Fruit fly (Drosophila melanogaster) whole organism, embryonic: ENCODE results near the gene hob.

ENCODE experiments used
- Atf3 ChIP-seq: fragments of 200-800 bp; sonication (Bioruptor generic); optimal IDR thresholded peaks from 3 replicates; lab custom pipeline; 2016; ENCODE audit warnings: missing biosample characterization, missing genetic modification characterization
- B-H2 ChIP-seq: fragments of 200-800 bp; sonication (Bioruptor generic); optimal IDR thresholded peaks from 2 replicates; lab custom pipeline; 2018; ENCODE audit warnings: missing biosample characterization, mild to moderate bottlenecking, missing genetic modification characterization
- CG10209 ChIP-seq: fragments of 200-800 bp; sonication (Bioruptor generic); optimal IDR thresholded peaks from 3 replicates; lab custom pipeline; 2017; ENCODE audit warnings: missing biosample characterization, mild to moderate bottlenecking, missing genetic modification characterization, missing genetic modification reagents
- CG1024 ChIP-seq: fragments of 200-800 bp; sonication (Bioruptor generic); IDR thresholded peaks from 2 replicates; pipeline ENCODE4 v1.3.6; 2022; ENCODE audit warnings: missing biosample characterization, missing genetic modification characterization
- CG10366 ChIP-seq: fragments of 200-800 bp; sonication (Bioruptor generic); IDR thresholded peaks from 2 replicates; pipeline ENCODE4 v1.3.6; 2022; ENCODE audit warnings: missing biosample characterization, missing genetic modification characterization
- CG10462 ChIP-seq: fragments of 200-800 bp; sonication (Bioruptor generic); optimal IDR thresholded peaks from 2 replicates; lab custom pipeline; 2016; ENCODE audit warnings: missing biosample characterization, missing genetic modification characterization
- CG13123 ChIP-seq: fragments of 200-800 bp; sonication (Bioruptor generic); optimal IDR thresholded peaks from 2 replicates; lab custom pipeline; 2016; ENCODE audit warnings: missing biosample characterization, missing genetic modification characterization
- CG13296 ChIP-seq: fragments of 200-800 bp; sonication (Bioruptor generic); optimal IDR thresholded peaks from 3 replicates; lab custom pipeline; 2018; ENCODE audit warnings: missing biosample characterization, mild to moderate bottlenecking, missing genetic modification characterization
- CG15479 ChIP-seq: fragments of 200-800 bp; sonication (Bioruptor generic); optimal IDR thresholded peaks from 3 replicates; lab custom pipeline; 2019; ENCODE audit warnings: missing biosample characterization, mild to moderate bottlenecking, missing genetic modification characterization, moderate library complexity
- CG17359 ChIP-seq: fragments of 200-800 bp; sonication (Bioruptor generic); optimal IDR thresholded peaks from 3 replicates; lab custom pipeline; 2018; ENCODE audit warnings: missing biosample characterization, mild to moderate bottlenecking, missing genetic modification characterization, moderate library complexity
- CG17361 ChIP-seq: fragments of 200-800 bp; sonication (Bioruptor generic); IDR thresholded peaks from 3 replicates; pipeline ENCODE4 v1.3.6; 2022; ENCODE audit warnings: missing biosample characterization, missing genetic modification characterization
- CG18011 ChIP-seq: fragments of 200-800 bp; sonication (Bioruptor generic); optimal IDR thresholded peaks from 2 replicates; lab custom pipeline; 2017; ENCODE audit warnings: missing biosample characterization, missing genetic modification characterization, mild to moderate bottlenecking, moderate library complexity, missing genotype
- CG2712 ChIP-seq: fragments of 200-800 bp; optimal IDR thresholded peaks from 3 replicates; lab custom pipeline; 2019; ENCODE audit warnings: missing biosample characterization, mild to moderate bottlenecking, missing genetic modification characterization, moderate library complexity
- CG3163 ChIP-seq: fragments of 200-800 bp; sonication (Bioruptor generic); optimal IDR thresholded peaks from 3 replicates; lab custom pipeline; 2016; ENCODE audit warnings: missing biosample characterization, missing genetic modification characterization
- CG33213 ChIP-seq: fragments of 200-800 bp; sonication (Bioruptor generic); optimal IDR thresholded peaks from 3 replicates; lab custom pipeline; 2016; ENCODE audit warnings: missing biosample characterization, missing genetic modification characterization
- CG3726 ChIP-seq: fragments of 200-800 bp; sonication (Bioruptor generic); IDR thresholded peaks from 3 replicates; pipeline ENCODE4, ENCODE4 v1.3.6; 2022; ENCODE audit warnings: missing biosample characterization, missing genetic modification characterization
- CG3995 ChIP-seq: fragments of 200-800 bp; sonication (Bioruptor generic); optimal IDR thresholded peaks from 3 replicates; lab custom pipeline; 2016; ENCODE audit warnings: missing biosample characterization, missing genetic modification characterization
- CG7786 ChIP-seq: fragments of 200-800 bp; sonication (Bioruptor generic); optimal IDR thresholded peaks from 2 replicates; lab custom pipeline; 2016; ENCODE audit warnings: missing biosample characterization, missing genetic modification characterization
- CG9437 ChIP-seq: fragments of 200-800 bp; sonication (Bioruptor generic); optimal IDR thresholded peaks from 2 replicates; lab custom pipeline; 2018; ENCODE audit warnings: missing biosample characterization, mild to moderate bottlenecking, missing genetic modification characterization
- Chrac-16 ChIP-seq: fragments of 200-800 bp; sonication (Bioruptor generic); optimal IDR thresholded peaks from 3 replicates; lab custom pipeline; 2016; ENCODE audit warnings: missing biosample characterization, missing genetic modification characterization
- D ChIP-seq, 2 experiments: fragments of 200-800 bp in 1 of 2; fragments of >200 bp in 1 of 2; sonication (Bioruptor generic) in 1 of 2; optimal IDR thresholded peaks; 2 replicates in 1 of 2; 3 replicates in 1 of 2; lab custom pipeline; 2017; ENCODE audit warnings: mild to moderate bottlenecking in 1 of 2, missing biosample characterization in 1 of 2, missing genetic modification characterization in 1 of 2, missing genetic modification reagents in 1 of 2
- H2.0 ChIP-seq: fragments of 200-800 bp; sonication (Bioruptor generic); IDR thresholded peaks from 2 replicates; pipeline ENCODE4 v1.3.6; 2022; ENCODE audit warnings: missing biosample characterization, missing genetic modification characterization
- Hr3 ChIP-seq: fragments of 200-800 bp; sonication (Bioruptor generic); optimal IDR thresholded peaks from 3 replicates; lab custom pipeline; 2016; ENCODE audit warnings: missing biosample characterization, missing genetic modification characterization
- Hr78 ChIP-seq, 2 experiments: fragments of 200-800 bp in 1 of 2; fragments of >200 bp in 1 of 2; sonication (Bioruptor generic) in 1 of 2; optimal IDR thresholded peaks; 2 replicates each; lab custom pipeline; 2017 to 2019; ENCODE audit warnings: missing biosample characterization in 2 of 2, missing genetic modification characterization in 2 of 2, mild to moderate bottlenecking in 1 of 2, moderate library complexity in 1 of 2
- Oli ChIP-seq: fragments of 200-800 bp; sonication (Bioruptor generic); optimal IDR thresholded peaks from 2 replicates; lab custom pipeline; 2018; ENCODE audit warnings: missing biosample characterization, mild to moderate bottlenecking, missing genetic modification characterization, moderate library complexity
- Spps ChIP-seq: fragments of 200-800 bp; sonication (Bioruptor generic); optimal IDR thresholded peaks from 2 replicates; lab custom pipeline; 2018; ENCODE audit warnings: missing biosample characterization, mild to moderate bottlenecking, missing genetic modification characterization
- Ssrp ChIP-seq: fragments of 200-800 bp; sonication (Bioruptor generic); optimal IDR thresholded peaks from 2 replicates; lab custom pipeline; 2018; ENCODE audit warnings: missing biosample characterization, mild to moderate bottlenecking, missing genetic modification characterization, moderate library complexity
- al ChIP-seq: fragments of 200-800 bp; sonication (Bioruptor generic); IDR thresholded peaks from 2 replicates; pipeline ENCODE4 v1.3.6; 2022; ENCODE audit warnings: missing biosample characterization, missing genetic modification characterization
- ash1 ChIP-seq: fragments of 200-800 bp; sonication (Bioruptor generic); optimal IDR thresholded peaks from 2 replicates; lab custom pipeline; 2018; ENCODE audit warnings: missing biosample characterization, mild to moderate bottlenecking, missing genetic modification characterization
- bigmax ChIP-seq: fragments of 200-800 bp; sonication (Bioruptor generic); optimal IDR thresholded peaks from 2 replicates; lab custom pipeline; 2018; ENCODE audit warnings: missing biosample characterization, mild to moderate bottlenecking, missing genetic modification characterization
- chif ChIP-seq, 2 experiments: fragments of 200-800 bp; sonication (Bioruptor generic); optimal IDR thresholded peaks; 3 replicates each; lab custom pipeline; 2016; ENCODE audit warnings: missing biosample characterization in 2 of 2, missing genetic modification characterization in 2 of 2
- crol ChIP-seq: fragments of 200-800 bp; sonication (Bioruptor generic); IDR thresholded peaks from 2 replicates; pipeline ENCODE4 v1.3.6; 2022; ENCODE audit warnings: missing biosample characterization, missing genetic modification characterization
- disco-r ChIP-seq: fragments of 200-800 bp; sonication (Bioruptor generic); optimal IDR thresholded peaks from 2 replicates; lab custom pipeline; 2016; ENCODE audit warnings: missing biosample characterization, missing genetic modification characterization
- gsb ChIP-seq: fragments of 200-800 bp; sonication (Bioruptor generic); IDR thresholded peaks from 2 replicates; pipeline ENCODE4 v1.3.6; 2022; ENCODE audit warnings: missing biosample characterization, missing genetic modification characterization
- gt ChIP-seq: fragments of 200-800 bp; sonication (Bioruptor generic); IDR thresholded peaks from 2 replicates; pipeline ENCODE4 v1.3.6; 2022; ENCODE audit warnings: missing biosample characterization, missing genetic modification characterization
- hb ChIP-seq: fragments of 200-800 bp; sonication (Bioruptor generic); IDR thresholded peaks from 3 replicates; pipeline ENCODE4 v1.3.6; 2022; ENCODE audit warnings: missing biosample characterization, missing genetic modification characterization; ENCODE audit not compliant: partially characterized antibody
- luna ChIP-seq: fragments of 200-800 bp; sonication (Bioruptor generic); optimal IDR thresholded peaks from 2 replicates; lab custom pipeline; 2016; ENCODE audit warnings: missing biosample characterization, missing genetic modification characterization
- maf-S ChIP-seq: fragments of 200-800 bp; sonication (Bioruptor generic); optimal IDR thresholded peaks from 2 replicates; lab custom pipeline; 2016; ENCODE audit warnings: missing biosample characterization, missing genetic modification characterization
- oc ChIP-seq: fragments of 200-800 bp; sonication (Bioruptor generic); optimal IDR thresholded peaks from 2 replicates; lab custom pipeline; 2018; ENCODE audit warnings: missing biosample characterization, mild to moderate bottlenecking, missing genetic modification characterization, moderate library complexity
- rib ChIP-seq: fragments of 200-800 bp; sonication (Bioruptor generic); IDR thresholded peaks from 2 replicates; pipeline ENCODE4 v1.3.6; 2022; ENCODE audit warnings: missing biosample characterization, missing genetic modification characterization
- ro ChIP-seq: fragments of 200-800 bp; sonication (Bioruptor generic); IDR thresholded peaks from 2 replicates; pipeline ENCODE4 v1.3.6; 2022; ENCODE audit warnings: missing biosample characterization, missing genetic modification characterization
- sc ChIP-seq, 3 experiments: fragments of >200 bp in 2 of 3; fragments of 200-800 bp in 1 of 3; sonication (Bioruptor generic) in 1 of 3; optimal IDR thresholded peaks; 2 replicates in 2 of 3; 3 replicates in 1 of 3; lab custom pipeline; 2017; ENCODE audit warnings: mild to moderate bottlenecking in 1 of 3, missing biosample characterization in 1 of 3, missing genetic modification characterization in 1 of 3, missing genetic modification reagents in 1 of 3
- shn ChIP-seq: fragments of 200-800 bp; sonication (Bioruptor generic); optimal IDR thresholded peaks from 3 replicates; lab custom pipeline; 2016; ENCODE audit warnings: missing biosample characterization, missing genetic modification characterization
- slbo ChIP-seq: fragments of 200-800 bp; sonication (Bioruptor generic); IDR thresholded peaks from 2 replicates; pipeline ENCODE4 v1.3.6; 2022; ENCODE audit warnings: missing biosample characterization, missing genetic modification characterization
- sna ChIP-seq: fragments of 200-800 bp; sonication (Bioruptor generic); IDR thresholded peaks from 2 replicates; pipeline ENCODE4 v1.3.6; 2022; ENCODE audit warnings: missing biosample characterization, missing genetic modification characterization; ENCODE audit not compliant: partially characterized antibody
- trh ChIP-seq: fragments of 200-800 bp; sonication (Bioruptor generic); optimal IDR thresholded peaks from 2 replicates; lab custom pipeline; 2016; ENCODE audit warnings: missing biosample characterization, missing genetic modification characterization
- zf30C ChIP-seq: fragments of 200-800 bp; sonication (Bioruptor generic); optimal IDR thresholded peaks from 3 replicates; lab custom pipeline; 2018; ENCODE audit warnings: missing biosample characterization, mild to moderate bottlenecking, missing genetic modification characterization
- zfh1 ChIP-seq: fragments of 200-800 bp; sonication (Bioruptor generic); IDR thresholded peaks from 3 replicates; pipeline ENCODE4 v1.3.6; 2022; ENCODE audit warnings: missing biosample characterization, missing genetic modification characterization

hob gene

dm6 chr3L:3222643-3223389 is 4.1 kb upstream of the hob start, which contains the start of the genes RpL28 and eIF1 (continued):
- TF ChIP-seq H2.0: peak; percentile 77
- TF ChIP-seq zf30C (GFP tag; lab: Kevin White, UChicago): peak; percentile 66
- peak; percentile 92 for TF ChIP-seq shn (GFP tag; lab: Kevin White, UChicago)
- TF ChIP-seq CG7786 (GFP tag; lab: Kevin White, UChicago): peak; percentile 84
- TF ChIP-seq CG1024 (GFP tag; lab: Robert Waterston, UW): peak; percentile 84
- TF ChIP-seq maf-S (GFP tag; lab: Kevin White, UChicago): peak; percentile 87
- no peak for TF ChIP-seq D (optimal IDR thresholded peaks at IDR 0.05; lab: Kevin White, UChicago)
- TF ChIP-seq D (GFP tag; optimal IDR thresholded peaks at IDR 0.05; lab: Kevin White, UChicago): peak; percentile 90
- peak; percentile 57; the same call in 1 of the 2 replicates for TF ChIP-seq ro (GFP tag; lab: Robert Waterston, UW)
- TF ChIP-seq CG17361 (GFP tag; lab: Robert Waterston, UW): peak; percentile 96
- TF ChIP-seq Oli: peak; percentile 13
- TF ChIP-seq CG15479 (GFP tag; lab: Kevin White, UChicago): peak; percentile 49
- TF ChIP-seq CG10366: peak; percentile 87
- TF ChIP-seq Hr78 (GFP tag; optimal IDR thresholded peaks at IDR 0.05; lab: Kevin White, UChicago): peak in 1 of 2 experiments; percentile 43
- TF ChIP-seq B-H2 (GFP tag; lab: Kevin White, UChicago): peak; percentile 97
- TF ChIP-seq CG13296: peak; percentile 91
- peak; percentile 74; the same call in 1 of the 3 replicates for TF ChIP-seq hb
- TF ChIP-seq Hr3 (GFP tag; lab: Kevin White, UChicago): peak; percentile 82
- TF ChIP-seq trh (GFP tag; lab: Kevin White, UChicago): peak; percentile 94
- peak; percentile 56 for TF ChIP-seq gsb (GFP tag; lab: Robert Waterston, UW)
- peak; percentile 92 for TF ChIP-seq luna (GFP tag; lab: Kevin White, UChicago)
- peak; percentile 86 for TF ChIP-seq CG9437 (GFP tag; lab: Kevin White, UChicago)
- TF ChIP-seq bigmax (GFP tag; lab: Kevin White, UChicago): peak; percentile 74
- peak; percentile 36 for TF ChIP-seq Spps
- peak; percentile 95 for TF ChIP-seq CG10209 (GFP tag; lab: Kevin White, UChicago)
- no peak for TF ChIP-seq sc (optimal IDR thresholded peaks at IDR 0.05; lab: Kevin White, UChicago)
- peak; percentile 92 for TF ChIP-seq sc (GFP tag; optimal IDR thresholded peaks at IDR 0.05; lab: Kevin White, UChicago)
- peak; percentile 96 for TF ChIP-seq ash1 (GFP tag; lab: Kevin White, UChicago)
- TF ChIP-seq CG3726 (GFP tag; lab: Robert Waterston, UW): peak; percentile 83; the same call in 2 of the 3 replicates
- peak; percentile 86 for TF ChIP-seq CG2712 (tag; lab: Kevin White, UChicago)
- peak; percentile 84 to 91 for TF ChIP-seq chif (GFP tag; optimal IDR thresholded peaks at IDR 0.05; lab: Kevin White, UChicago)
- TF ChIP-seq CG17359: peak; percentile 86
- TF ChIP-seq CG18011 (GFP tag; lab: Kevin White, UChicago): peak; percentile 83
- TF ChIP-seq CG33213 (GFP tag; lab: Kevin White, UChicago): peak; percentile 93
- peak; percentile 87 for TF ChIP-seq CG3995 (GFP tag; lab: Kevin White, UChicago)
- TF ChIP-seq CG10462 (GFP tag; lab: Kevin White, UChicago): peak; percentile 78
- TF ChIP-seq zfh1: peak; percentile 93
- peak; percentile 91 for TF ChIP-seq slbo (GFP tag; lab: Robert Waterston, UW)
- peak; percentile 70 for TF ChIP-seq CG3163 (GFP tag; lab: Kevin White, UChicago)
- peak; percentile 74 for TF ChIP-seq gt
- TF ChIP-seq disco-r (GFP tag; lab: Kevin White, UChicago): peak; percentile 91
- peak; percentile 80 for TF ChIP-seq Chrac-16 (GFP tag; lab: Kevin White, UChicago)
- peak; percentile 73 for TF ChIP-seq sna (GFP tag; lab: Robert Waterston, UW)
- TF ChIP-seq Atf3: peak; percentile 90
- peak; percentile 67 for TF ChIP-seq al
- TF ChIP-seq Ssrp (tag; lab: Kevin White, UChicago): peak; percentile 77
- peak; percentile 100 for TF ChIP-seq CG13123
- TF ChIP-seq crol (GFP tag; lab: Robert Waterston, UW): peak; percentile 36; the same call in 1 of the 2 replicates
- TF ChIP-seq oc (tag; lab: Kevin White, UChicago): no peak
- 0 out of 2 replicates have a peak, but pooled peaks have one; percentile 28 for TF ChIP-seq rib
